Worm (Caenorhabditis elegans) whole organism, L4 larva: Measurements from ENCODE around the gene Y66C5A.2.

ENCODE experiments used
- D1046.2 ChIP-seq: fragments of 200-800 bp; sonication (Bioruptor generic); IDR thresholded peaks from 2 replicates; pipeline ENCODE4 v1.3.6; 2022; ENCODE audit warnings: missing genetic modification characterization, missing compliant biosample characterization
- F44E2.7 ChIP-seq: fragments of 200-800 bp; sonication (Bioruptor generic); IDR thresholded peaks from 2 replicates; pipeline ENCODE4 v2.1.2; 2022; ENCODE audit warnings: missing genetic modification characterization, missing compliant biosample characterization
- F49E8.2 ChIP-seq: sonication (generic microtip); optimal IDR thresholded peaks from 2 replicates; lab custom pipeline; 2016; ENCODE audit warnings: missing compliant biosample characterization, mild to moderate bottlenecking, missing genetic modification characterization, borderline replicate concordance
- R02D3.7 ChIP-seq: fragments of 150-350 bp; sonication (generic microtip); optimal IDR thresholded peaks from 3 replicates; lab custom pipeline; 2014; ENCODE audit warnings: missing biosample characterization, missing genetic modification characterization
- Y105C5A.15 ChIP-seq: fragments of 200-800 bp; sonication (Bioruptor generic); IDR thresholded peaks from 2 replicates; pipeline ENCODE4 v1.3.6; 2022; ENCODE audit warnings: missing genetic modification characterization, missing compliant biosample characterization
- Y48G9A.11 ChIP-seq: fragments of 200-800 bp; sonication (Bioruptor generic); IDR thresholded peaks from 2 replicates; pipeline ENCODE4 v1.3.6; 2022; ENCODE audit warnings: missing genetic modification reagents, missing genetic modification characterization, missing compliant biosample characterization
- ZK337.2 ChIP-seq: fragments of 200-800 bp; sonication (Bioruptor generic); IDR thresholded peaks from 2 replicates; pipeline ENCODE4 v1.3.6; 2022; ENCODE audit warnings: missing genetic modification reagents, missing genetic modification characterization, missing compliant biosample characterization
- aha-1 ChIP-seq: fragments of 150-350 bp; peaks from one replicate; lab custom pipeline; 2014; ENCODE audit warnings: missing biosample characterization, missing genetic modification characterization
- aly-2 ChIP-seq: sonication (generic microtip); optimal IDR thresholded peaks from 2 replicates; lab custom pipeline; 2018; ENCODE audit warnings: missing biosample characterization, missing genetic modification characterization
- ama-1 ChIP-seq: fragments of 150-350 bp; optimal IDR thresholded peaks from 2 replicates; lab custom pipeline; 2014; ENCODE audit warnings: inconsistent platforms, mixed read lengths
- attf-4 ChIP-seq: sonication (generic microtip); optimal IDR thresholded peaks from 3 replicates; lab custom pipeline; 2017; ENCODE audit warnings: missing biosample characterization, missing genetic modification characterization
- ceh-82 ChIP-seq: sonication (generic microtip); optimal IDR thresholded peaks from 2 replicates; lab custom pipeline; 2017; ENCODE audit warnings: missing biosample characterization, missing genetic modification characterization
- daf-16 ChIP-seq, 3 experiments: sonication (generic microtip); optimal IDR thresholded peaks; 2 replicates each; lab custom pipeline; 2016 to 2017; ENCODE audit warnings: missing genetic modification characterization in 3 of 3, missing genetic modification reagents in 3 of 3, mild to moderate bottlenecking in 2 of 3, missing compliant biosample characterization in 2 of 3, missing biosample characterization in 1 of 3, moderate library complexity in 1 of 3
- daf-19 ChIP-seq: fragments of 200-800 bp; sonication (Bioruptor generic); conservative IDR thresholded peaks from 2 replicates; pipeline ENCODE4 v1.3.6; 2022; ENCODE audit warnings: missing genetic modification characterization, missing compliant biosample characterization
- dmd-6 ChIP-seq: fragments of 200-800 bp; sonication (Bioruptor generic); IDR thresholded peaks from 2 replicates; pipeline ENCODE4 v1.3.6; 2022; ENCODE audit warnings: missing genetic modification reagents, missing genetic modification characterization, missing compliant biosample characterization
- dmd-8 ChIP-seq: fragments of 200-800 bp; sonication (Bioruptor generic); IDR thresholded peaks from 2 replicates; pipeline ENCODE4 v1.3.6; 2022; ENCODE audit warnings: missing genetic modification characterization, missing compliant biosample characterization
- dmd-9 ChIP-seq: fragments of 200-800 bp; sonication (Bioruptor generic); IDR thresholded peaks from 2 replicates; pipeline ENCODE4 v1.3.6; 2022; ENCODE audit warnings: missing genetic modification reagents, missing genetic modification characterization, missing compliant biosample characterization
- dpl-1 ChIP-seq: fragments of 150-350 bp; optimal IDR thresholded peaks from 2 replicates; lab custom pipeline; 2014; ENCODE audit warnings: missing biosample characterization, missing genetic modification reagents, missing genetic modification characterization
- egl-43 ChIP-seq: fragments of 200-800 bp; sonication (Bioruptor generic); IDR thresholded peaks from 2 replicates; pipeline ENCODE4 v1.3.6; 2022; ENCODE audit warnings: missing genetic modification reagents, missing genetic modification characterization, missing compliant biosample characterization
- fos-1 ChIP-seq: fragments of 150-350 bp; optimal IDR thresholded peaks from 2 replicates; lab custom pipeline; 2014; ENCODE audit warnings: missing biosample characterization, missing genetic modification characterization
- gei-8 ChIP-seq: fragments of 200-800 bp; sonication (Bioruptor generic); optimal IDR thresholded peaks from 2 replicates; lab custom pipeline; 2018; ENCODE audit warnings: mild to moderate bottlenecking, missing genetic modification characterization, missing compliant biosample characterization
- hlh-30 ChIP-seq: sonication (generic microtip); optimal IDR thresholded peaks from 2 replicates; lab custom pipeline; 2017; ENCODE audit warnings: antibody characterized with exemption, mild to moderate bottlenecking, missing genetic modification characterization, missing compliant biosample characterization; ENCODE audit not compliant: insufficient read depth
- lin-1 ChIP-seq: fragments of 200-800 bp; sonication (Bioruptor generic); IDR thresholded peaks from 2 replicates; pipeline ENCODE4 v1.3.6; 2022; ENCODE audit warnings: missing genetic modification reagents, missing genetic modification characterization, missing compliant biosample characterization
- lin-29 ChIP-seq: fragments of 200-800 bp; sonication (Bioruptor generic); IDR thresholded peaks from 2 replicates; pipeline ENCODE4 v1.3.6; 2022; ENCODE audit warnings: missing genetic modification reagents, missing genetic modification characterization, missing compliant biosample characterization
- madf-9 ChIP-seq: fragments of 200-800 bp; sonication (Bioruptor generic); conservative IDR thresholded peaks from 2 replicates; pipeline ENCODE4 v1.3.6; 2022; ENCODE audit warnings: missing genetic modification reagents, missing genetic modification characterization, missing compliant biosample characterization
- mdl-1 ChIP-seq, 2 experiments: fragments of 150-350 bp in 1 of 2; sonication (generic microtip) in 1 of 2; optimal IDR thresholded peaks; 2 replicates each; lab custom pipeline; 2014 to 2017; ENCODE audit warnings: missing biosample characterization in 2 of 2, missing genetic modification characterization in 2 of 2
- mdt-29 ChIP-seq: fragments of 200-800 bp; sonication (Bioruptor generic); IDR thresholded peaks from 2 replicates; pipeline ENCODE4 v1.3.6; 2022; ENCODE audit warnings: missing genetic modification reagents, missing genetic modification characterization, missing compliant biosample characterization
- mep-1 ChIP-seq: fragments of 150-350 bp; sonication (generic microtip); optimal IDR thresholded peaks from 3 replicates; lab custom pipeline; 2014; ENCODE audit warnings: missing biosample characterization, missing genetic modification characterization
- mxl-2 ChIP-seq: fragments of 200-800 bp; sonication (Bioruptor generic); conservative IDR thresholded peaks from 2 replicates; pipeline ENCODE4 v1.3.6; 2022; ENCODE audit warnings: missing genetic modification reagents, missing genetic modification characterization, missing compliant biosample characterization
- mxl-3 ChIP-seq: fragments of 200-800 bp; sonication (Bioruptor generic); optimal IDR thresholded peaks from 2 replicates; lab custom pipeline; 2018; ENCODE audit warnings: mild to moderate bottlenecking, missing genetic modification characterization, missing compliant biosample characterization
- nhr-102 ChIP-seq: sonication (generic microtip); optimal IDR thresholded peaks from 2 replicates; lab custom pipeline; 2016; ENCODE audit warnings: mild to moderate bottlenecking, missing genetic modification characterization, moderate library complexity, missing compliant biosample characterization
- nhr-237 ChIP-seq: sonication (generic microtip); optimal IDR thresholded peaks from 2 replicates; lab custom pipeline; 2017; ENCODE audit warnings: missing biosample characterization, missing genetic modification characterization
- nhr-28 ChIP-seq: fragments of 150-350 bp; optimal IDR thresholded peaks from 2 replicates; lab custom pipeline; 2014; ENCODE audit warnings: missing biosample characterization, missing genetic modification characterization
- nhr-42 ChIP-seq: fragments of 200-800 bp; sonication (Bioruptor generic); IDR thresholded peaks from 2 replicates; pipeline ENCODE4 v1.3.6; 2022; ENCODE audit warnings: missing genetic modification characterization, missing compliant biosample characterization
- nhr-77 ChIP-seq: fragments of 150-350 bp; optimal IDR thresholded peaks from 2 replicates; lab custom pipeline; 2014; ENCODE audit warnings: missing biosample characterization, missing genetic modification characterization
- php-3 ChIP-seq: fragments of 200-800 bp; sonication (Bioruptor generic); IDR thresholded peaks from 2 replicates; pipeline ENCODE4 v1.3.6; 2022; ENCODE audit warnings: missing genetic modification reagents, missing genetic modification characterization, missing compliant biosample characterization
- spr-1 ChIP-seq: sonication (generic microtip); optimal IDR thresholded peaks from 2 replicates; lab custom pipeline; 2016; ENCODE audit warnings: mild to moderate bottlenecking, missing genetic modification characterization, missing compliant biosample characterization
- spr-3 ChIP-seq: fragments of 200-800 bp; sonication (Bioruptor generic); optimal IDR thresholded peaks from 2 replicates; lab custom pipeline; 2018; ENCODE audit warnings: mild to moderate bottlenecking, missing genetic modification characterization, missing compliant biosample characterization
- tra-1 ChIP-seq: fragments of 200-800 bp; sonication (Bioruptor generic); IDR thresholded peaks from 2 replicates; pipeline ENCODE4 v1.3.6; 2022; ENCODE audit warnings: missing genetic modification reagents, missing genetic modification characterization, missing compliant biosample characterization
- unc-130 ChIP-seq: sonication (generic microtip); optimal IDR thresholded peaks from 2 replicates; lab custom pipeline; 2016; ENCODE audit warnings: missing genetic modification reagents, missing genetic modification characterization, missing compliant biosample characterization
- unc-39 ChIP-seq: sonication (generic microtip); optimal IDR thresholded peaks from 2 replicates; lab custom pipeline; 2017; ENCODE audit warnings: missing biosample characterization, missing genetic modification characterization
- unc-62 ChIP-seq, 3 experiments: fragments of 150-350 bp in 1 of 3; sonication (generic microtip); optimal IDR thresholded peaks in 2 of 3; peaks in 1 of 3; 1 replicate in 1 of 3; 2 replicates in 2 of 3; lab custom pipeline; 2014 to 2017; ENCODE audit warnings: missing biosample characterization in 3 of 3, missing genetic modification characterization in 3 of 3, missing genetic modification reagents in 3 of 3, missing genotype in 1 of 3
- vab-7 ChIP-seq: fragments of 200-800 bp; sonication (Bioruptor generic); IDR thresholded peaks from 2 replicates; pipeline ENCODE4 v1.3.6; 2022; ENCODE audit warnings: missing genetic modification reagents, missing genetic modification characterization, missing compliant biosample characterization
- zfp-2 ChIP-seq: sonication (generic microtip); optimal IDR thresholded peaks from 2 replicates; lab custom pipeline; 2016; ENCODE audit warnings: mild to moderate bottlenecking, missing genetic modification characterization, missing compliant biosample characterization
- ztf-7 ChIP-seq: fragments of 150-350 bp; optimal IDR thresholded peaks from 2 replicates; lab custom pipeline; 2014; ENCODE audit warnings: missing biosample characterization, missing genetic modification characterization

Gene Y66C5A.2

DNA sequence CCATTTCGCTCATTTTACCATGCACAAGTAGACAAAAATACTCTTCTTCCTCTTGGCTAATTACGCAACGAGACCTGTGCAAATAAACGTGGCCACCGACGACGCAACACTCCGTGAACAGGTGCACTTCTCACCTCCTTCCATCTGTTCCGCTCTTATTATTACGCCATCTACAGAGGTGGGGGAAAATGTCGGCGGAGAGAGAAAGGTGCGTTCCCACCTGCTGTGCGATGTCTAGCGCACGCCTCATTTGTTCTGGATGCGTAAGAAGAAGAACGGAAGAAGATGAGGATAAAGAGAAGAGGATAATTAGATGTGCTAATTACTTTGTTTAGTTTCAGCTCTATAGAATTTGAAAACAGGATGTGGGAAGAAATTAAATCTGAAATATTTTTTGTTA, 26.0 kb downstream of the Y66C5A.2 start:
- TF ChIP-seq nhr-42 (GFP tag; lab: Robert Waterston, UW) (no peak), unc-62 (GFP tag; optimal IDR thresholded peaks at IDR 0.05 in 1 of 2; lab: Kevin White, UChicago) (peak in 1 of 2 experiments; percentile 7), unc-62 (tag; optimal IDR thresholded peaks at IDR 0.05; lab: Kevin White, UChicago) (no peak), tra-1 (GFP tag; lab: Robert Waterston, UW) (no peak)

ce11 chrX:14487333-14487732, 26.8 kb downstream of the Y66C5A.2 start:
- TF ChIP-seq mdl-1 (tag; optimal IDR thresholded peaks at IDR 0.05; lab: Kevin White, UChicago) = no peak
- TF ChIP-seq nhr-42 (GFP tag; lab: Robert Waterston, UW) = no peak
- peak; percentile 7 for TF ChIP-seq aha-1
- TF ChIP-seq ama-1 (lab: Kevin White, UChicago) = no peak
- TF ChIP-seq mdt-29 (GFP tag; lab: Robert Waterston, UW) = no peak
- TF ChIP-seq nhr-77 (tag; lab: Kevin White, UChicago) = no peak
- TF ChIP-seq egl-43 = no peak
- TF ChIP-seq lin-1 = no peak
- no peak for TF ChIP-seq mep-1 (tag; lab: Kevin White, UChicago)

ce11 chrX:14487832-14488231, 27.3 kb downstream of the Y66C5A.2 start:
- TF ChIP-seq lin-29 (GFP tag; lab: Robert Waterston, UW) (no peak), unc-62 (GFP tag; optimal IDR thresholded peaks at IDR 0.05 in 1 of 2; lab: Kevin White, UChicago) (peak in 1 of 2 experiments; percentile 71), unc-62 (tag; optimal IDR thresholded peaks at IDR 0.05; lab: Kevin White, UChicago) (no peak), daf-16 (GFP tag; optimal IDR thresholded peaks at IDR 0.05; lab: Kevin White, UChicago) (no peak), daf-16 (tag; optimal IDR thresholded peaks at IDR 0.05; lab: Kevin White, UChicago) (peak; percentile 12), dpl-1 (GFP tag; lab: Kevin White, UChicago) (no peak), gei-8 (GFP tag; lab: Kevin White, UChicago) (no peak), Y48G9A.11 (no peak), unc-39 (tag; lab: Kevin White, UChicago) (no peak)

- no peak for TF ChIP-seq dmd-8 (GFP tag; lab: Robert Waterston, UW)
- TF ChIP-seq ztf-7 (tag; lab: Kevin White, UChicago) = peak; percentile 20
- TF ChIP-seq nhr-28 (tag; lab: Kevin White, UChicago) = peak; percentile 56
- no peak for TF ChIP-seq nhr-237
- 0 out of 2 replicates have a peak, but pooled peaks have one; percentile 32 for TF ChIP-seq vab-7 (GFP tag; lab: Robert Waterston, UW)
- TF ChIP-seq hlh-30 (tag; lab: Kevin White, UChicago) = peak; percentile 71
- peak; percentile 45 for TF ChIP-seq nhr-102
- TF ChIP-seq fos-1 = no peak
- peak; percentile 56 for TF ChIP-seq mxl-3
- peak; percentile 61 for TF ChIP-seq dmd-6 (GFP tag; lab: Robert Waterston, UW)
- no peak for TF ChIP-seq F49E8.2 (tag; lab: Kevin White, UChicago)
- TF ChIP-seq spr-1 = peak; percentile 39
- 0 out of 2 replicates have a peak, but pooled peaks have one; percentile 40 for TF ChIP-seq mxl-2
- TF ChIP-seq nhr-42 (GFP tag; lab: Robert Waterston, UW) = peak; percentile 59; the same call in 1 of the 2 replicates
- TF ChIP-seq mep-1 (tag; lab: Kevin White, UChicago) = peak; percentile 83
- TF ChIP-seq R02D3.7 (tag; lab: Kevin White, UChicago) = no peak
- 0 out of 2 replicates have a peak, but pooled peaks have one; percentile 34 for TF ChIP-seq madf-9
- TF ChIP-seq attf-4 (tag; lab: Kevin White, UChicago) = no peak
- TF ChIP-seq tra-1 (GFP tag; lab: Robert Waterston, UW) = peak; percentile 73
- TF ChIP-seq ceh-82 (tag; lab: Kevin White, UChicago) = no peak
- TF ChIP-seq spr-3 (GFP tag; lab: Kevin White, UChicago) = no peak
- 0 out of 2 replicates have a peak, but pooled peaks have one; percentile 53 for TF ChIP-seq D1046.2 (GFP tag; lab: Robert Waterston, UW)
- TF ChIP-seq php-3 (GFP tag; lab: Robert Waterston, UW) = peak; percentile 65
- no peak for TF ChIP-seq daf-19 (GFP tag; lab: Robert Waterston, UW)
- no peak for TF ChIP-seq unc-130 (GFP tag; lab: Kevin White, UChicago)
- no peak for TF ChIP-seq zfp-2 (tag; lab: Kevin White, UChicago)
- peak; percentile 56; the same call in 1 of the 2 replicates for TF ChIP-seq egl-43
- TF ChIP-seq ZK337.2 (GFP tag; lab: Robert Waterston, UW) = no peak
- no peak for TF ChIP-seq aly-2 (tag; lab: Kevin White, UChicago)
- no peak for TF ChIP-seq Y105C5A.15 (GFP tag; lab: Robert Waterston, UW)
- TF ChIP-seq F44E2.7 (GFP tag; lab: Robert Waterston, UW) = no peak
- peak; percentile 66; the same call in 1 of the 2 replicates for TF ChIP-seq dmd-9 (GFP tag; lab: Robert Waterston, UW)
Observed at ce11 chrX:14489945-14490344, 29.4 kb downstream of the Y66C5A.2 start, which contains the start of gene his-24. his-24 (plus strand) TSS chrX:14490094.
